Worm (Caenorhabditis elegans): Measurements from ENCODE around the gene srg-15.

DNA sequence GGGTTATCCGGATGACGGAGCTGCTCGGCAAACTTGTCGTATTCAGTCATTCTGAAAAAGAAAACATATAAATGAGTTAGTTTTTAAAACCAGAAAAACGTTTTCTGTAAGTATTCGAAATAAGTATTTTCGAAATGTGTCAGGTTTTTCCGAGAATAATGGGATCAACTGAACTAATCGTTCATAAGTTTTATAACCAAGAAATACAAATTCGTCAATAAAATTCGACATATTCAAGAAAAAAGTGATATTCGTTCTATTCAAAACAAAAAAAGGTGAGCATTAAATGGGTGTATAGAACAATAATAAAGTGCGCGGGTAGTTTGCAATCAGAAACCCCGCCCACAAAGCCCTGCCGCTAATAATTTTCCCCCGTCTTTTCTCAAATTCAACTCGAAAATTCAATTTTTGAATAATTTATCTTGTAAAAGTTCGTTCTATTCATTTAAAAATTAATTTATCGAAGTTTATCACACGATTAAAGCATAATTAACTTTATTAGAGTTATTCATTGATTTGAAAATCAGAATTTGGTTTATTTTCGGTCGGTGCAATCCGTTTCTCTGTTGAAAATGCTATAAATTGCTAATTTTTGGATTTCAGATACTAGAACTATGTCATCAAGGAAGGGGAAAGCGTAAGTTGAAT lies 6.1 kb upstream of the srg-15 start, which contains the start of the genes cyn-11 and T01B7.5:
- TF ChIP-seq skn-1 (tag; optimal IDR thresholded peaks at IDR 0.05) (no peak), fkh-10 (GFP tag; optimal IDR thresholded peaks at IDR 0.05) (no peak), nhr-11 (tag; optimal IDR thresholded peaks at IDR 0.05) (no peak), tbx-2 (tag; optimal IDR thresholded peaks at IDR 0.05) (no peak), nhr-77 (tag; optimal IDR thresholded peaks at IDR 0.05) (no peak), dpl-1 (GFP tag; optimal IDR thresholded peaks at IDR 0.05) (peak; percentile 2 to 54 (median 7)), sptf-1 (tag; optimal IDR thresholded peaks at IDR 0.05) (no peak), lir-3 (tag; optimal IDR thresholded peaks at IDR 0.05; ENCODE audit: poor library complexity) (no peak)
